Worm (Caenorhabditis elegans) whole organism, mixed stage, embryonic: ENCODE measurements around the gene fkb-1.

ENCODE experiments used
- cnd-1 ChIP-seq: fragments of 200-800 bp; sonication (Bioruptor generic); optimal IDR thresholded peaks from 2 replicates; lab custom pipeline; 2018; ENCODE audit warnings: mild to moderate bottlenecking, missing genetic modification characterization, missing compliant biosample characterization
- drap-1 ChIP-seq: fragments of 200-800 bp; sonication (Bioruptor generic); optimal IDR thresholded peaks from 3 replicates; lab custom pipeline; 2018; ENCODE audit warnings: mild to moderate bottlenecking, missing genetic modification characterization, missing compliant biosample characterization
- elt-1 ChIP-seq: sonication (generic microtip); optimal IDR thresholded peaks from 2 replicates; lab custom pipeline; 2017; ENCODE audit warnings: missing genetic modification characterization, mild to moderate bottlenecking, missing compliant biosample characterization, antibody characterized with exemption, moderate library complexity, borderline replicate concordance; ENCODE audit not compliant: insufficient read depth
- elt-3 ChIP-seq: fragments of 150-350 bp; optimal IDR thresholded peaks from 2 replicates; lab custom pipeline; 2014; ENCODE audit warnings: missing biosample characterization, missing genetic modification characterization
- mep-1 ChIP-seq: fragments of 150-350 bp; optimal IDR thresholded peaks from 2 replicates; lab custom pipeline; 2017; ENCODE audit warnings: missing biosample characterization, missing genetic modification reagents, missing genetic modification characterization, inconsistent platforms
- nhr-237 ChIP-seq: fragments of 150-350 bp; optimal IDR thresholded peaks from 2 replicates; lab custom pipeline; 2014; ENCODE audit warnings: missing biosample characterization, missing genetic modification characterization
- nhr-76 ChIP-seq: sonication (generic microtip); optimal IDR thresholded peaks from 2 replicates; lab custom pipeline; 2017; ENCODE audit warnings: missing biosample characterization, missing genetic modification characterization
- snpc-4 ChIP-seq: fragments of 150-350 bp; optimal IDR thresholded peaks from 2 replicates; lab custom pipeline; 2014; ENCODE audit warnings: missing biosample characterization, missing genetic modification characterization
- unc-62 ChIP-seq: fragments of 150-350 bp; optimal IDR thresholded peaks from 2 replicates; lab custom pipeline; 2014; ENCODE audit warnings: missing biosample characterization, missing genetic modification reagents, missing genetic modification characterization
- ztf-11 ChIP-seq: fragments of 150-350 bp; optimal IDR thresholded peaks from 2 replicates; lab custom pipeline; 2014; ENCODE audit warnings: missing biosample characterization, missing genetic modification characterization

DNA sequence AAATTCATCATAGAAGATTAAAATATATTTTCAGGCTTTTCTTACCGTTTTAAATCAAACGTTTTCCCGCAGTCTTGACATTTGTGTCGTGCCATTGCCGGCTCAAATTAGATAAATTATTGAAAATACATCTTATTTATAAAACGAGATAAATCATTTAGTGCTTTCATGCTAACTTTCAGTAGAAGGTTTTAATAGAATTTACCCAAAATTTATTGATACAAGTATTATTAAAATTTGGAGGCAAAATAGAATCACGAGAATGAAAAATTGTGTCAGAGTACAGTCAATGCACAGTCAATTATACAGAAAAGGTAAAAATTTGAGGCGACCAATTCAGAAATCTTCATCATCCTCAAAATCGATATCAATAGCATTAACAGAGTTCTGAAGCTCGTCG lies 42.1 kb downstream of the fkb-1 start, which contains the start of gene Y5F2A.4:
- TF ChIP-seq drap-1 (GFP tag; lab: Kevin White, UChicago) (no peak), elt-3 (tag; lab: Kevin White, UChicago) (no peak), mep-1 (tag; lab: Kevin White, UChicago) (no peak), snpc-4 (no peak), elt-1 (tag; lab: Kevin White, UChicago) (no peak), cnd-1 (tag; lab: Kevin White, UChicago) (no peak), unc-62 (GFP tag; lab: Kevin White, UChicago) (no peak), nhr-76 (tag; lab: Kevin White, UChicago) (no peak), nhr-237 (no peak), ztf-11 (tag; lab: Kevin White, UChicago) (no peak)
